Worm (Caenorhabditis elegans): ENCODE data around the gene irld-51.

Gene irld-51

ce11 chrII:2913505-2913904 lies 39.0 kb downstream of the irld-51 start, which contains the start of gene ubc-15 (continued):
- TF ChIP-seq Y48G9A.11 (GFP tag; IDR thresholded peaks at IDR 0.05) = no peak
- no peak for TF ChIP-seq hlh-30 (tag; optimal IDR thresholded peaks at IDR 0.05; ENCODE audit: insufficient read depth)

- TF ChIP-seq F10B5.3 (tag; optimal IDR thresholded peaks at IDR 0.05) (no peak), attf-4 (tag; optimal IDR thresholded peaks at IDR 0.05) (no peak), aha-1 (tag) (peak; percentile 63), mdl-1 (tag; optimal IDR thresholded peaks at IDR 0.05) (no peak), nhr-111 (GFP tag; optimal IDR thresholded peaks at IDR 0.05) (no peak), D1046.2 (GFP tag; IDR thresholded peaks at IDR 0.05) (no peak), pha-4 (GFP tag; IDR thresholded peaks at IDR 0.05) (peak; percentile 64; the same call in 1 of the 2 replicates), pha-4 (tag; optimal IDR thresholded peaks at IDR 0.05) (no peak), set-16 (GFP tag; IDR thresholded peaks at IDR 0.05) (peak; percentile 96)
Measured at ce11 chrII:2903748-2904147, 48.8 kb downstream of the irld-51 start.

ce11 chrII:2901158-2901557 lies 51.4 kb downstream of the irld-51 start:
- TF ChIP-seq ceh-28 (tag; optimal IDR thresholded peaks at IDR 0.05) = peak; percentile 92
- TF ChIP-seq zip-2 (tag; optimal IDR thresholded peaks at IDR 0.05) = no peak

ce11 chrII:2900248-2900647 lies 52.3 kb downstream of the irld-51 start, which contains the start of gene ubc-26:
ubc-26 (minus strand) TSS chrII:2900348.
- TF ChIP-seq ceh-28 (tag; optimal IDR thresholded peaks at IDR 0.05) (no peak), hlh-30 (tag; optimal IDR thresholded peaks at IDR 0.05; ENCODE audit: insufficient read depth) (no peak), daf-12 (tag; optimal IDR thresholded peaks at IDR 0.05) (no peak), set-16 (GFP tag; IDR thresholded peaks at IDR 0.05) (no peak), unc-39 (tag; optimal IDR thresholded peaks at IDR 0.05) (no peak), lim-7 (GFP tag; IDR thresholded peaks at IDR 0.05) (no peak), F44E2.7 (GFP tag; IDR thresholded peaks at IDR 0.05) (no peak), mdt-29 (GFP tag; IDR thresholded peaks at IDR 0.05) (no peak), zip-11 (GFP tag; IDR thresholded peaks at IDR 0.05) (no peak), daf-16 (GFP tag; optimal IDR thresholded peaks at IDR 0.05) (no peak), daf-16 (tag; optimal IDR thresholded peaks at IDR 0.05) (no peak), F37D6.2 (tag; optimal IDR thresholded peaks at IDR 0.05) (no peak), spr-1 (tag; optimal IDR thresholded peaks at IDR 0.05) (no peak), spr-3 (GFP tag; optimal IDR thresholded peaks at IDR 0.05) (no peak), ceh-82 (tag; optimal IDR thresholded peaks at IDR 0.05) (no peak)
